Worm (Caenorhabditis elegans): ENCODE measurements around the gene T06D4.1.

Gene T06D4.1

ce11 chrII:3347940-3348610, 33.6 kb upstream of the T06D4.1 start, which contains the start of the genes F14D2.14 and bath-29:
TSS of gene F14D2.14 (minus strand) at chrII:3347990.
TSS of gene bath-29 (plus strand) at chrII:3348560.
- TF ChIP-seq lin-32 (GFP tag; optimal IDR thresholded peaks at IDR 0.05) (no peak), unc-120 (tag; optimal IDR thresholded peaks at IDR 0.05; ENCODE audit: poor library complexity, severe bottlenecking) (no peak), M03D4.4 (tag; optimal IDR thresholded peaks at IDR 0.05) (no peak), tbx-8 (GFP tag; optimal IDR thresholded peaks at IDR 0.05) (no peak), ceh-83 (GFP tag; optimal IDR thresholded peaks at IDR 0.05) (no peak), mls-2 (tag; optimal IDR thresholded peaks at IDR 0.05) (no peak), bed-3 (GFP tag; optimal IDR thresholded peaks at IDR 0.05) (no peak), snpc-4 (tag; optimal IDR thresholded peaks at IDR 0.05) (no peak), sptf-1 (tag; optimal IDR thresholded peaks at IDR 0.05) (no peak), zip-8 (tag; optimal IDR thresholded peaks at IDR 0.05) (no peak), unc-62 (GFP tag; optimal IDR thresholded peaks at IDR 0.05) (no peak), nhr-2 (tag; optimal IDR thresholded peaks at IDR 0.05) (no peak), sem-2 (GFP tag; optimal IDR thresholded peaks at IDR 0.05) (no peak), nhr-12 (tag; optimal IDR thresholded peaks at IDR 0.05) (no peak), blmp-1 (tag; optimal IDR thresholded peaks at IDR 0.05) (no peak), ztf-11 (tag; optimal IDR thresholded peaks at IDR 0.05) (no peak), ham-2 (GFP tag; optimal IDR thresholded peaks at IDR 0.05) (no peak), nhr-237 (tag; optimal IDR thresholded peaks at IDR 0.05) (no peak)

ce11 chrII:3349820-3350291, 31.8 kb upstream of the T06D4.1 start, which contains the start of gene F14D2.8:
TSS of gene F14D2.8 (minus strand) at chrII:3349870.
- TF ChIP-seq bed-3 (GFP tag; optimal IDR thresholded peaks at IDR 0.05) (no peak), nhr-76 (tag; optimal IDR thresholded peaks at IDR 0.05) (no peak), ztf-11 (tag; optimal IDR thresholded peaks at IDR 0.05) (no peak)

ce11 chrII:3358834-3359233, 22.8 kb upstream of the T06D4.1 start, which contains the start of the genes lido-14 and bath-27:
TSS of gene lido-14 (plus strand) at chrII:3359134.
TSS of gene bath-27 (plus strand) at chrII:3359139.
- TF ChIP-seq cnd-1 (tag; optimal IDR thresholded peaks at IDR 0.05), result no peak
- TF ChIP-seq mls-2 (tag; optimal IDR thresholded peaks at IDR 0.05), result no peak
- TF ChIP-seq nhr-76 (tag; optimal IDR thresholded peaks at IDR 0.05), result no peak
- no peak for TF ChIP-seq hlh-1 (tag; optimal IDR thresholded peaks at IDR 0.05)
- no peak for TF ChIP-seq nhr-28 (tag; optimal IDR thresholded peaks at IDR 0.05)
- no peak for TF ChIP-seq flh-1 (GFP tag; optimal IDR thresholded peaks at IDR 0.05)
- no peak for TF ChIP-seq unc-62 (GFP tag; optimal IDR thresholded peaks at IDR 0.05)
- TF ChIP-seq ham-2 (GFP tag; optimal IDR thresholded peaks at IDR 0.05), result no peak
- TF ChIP-seq nhr-12 (tag; optimal IDR thresholded peaks at IDR 0.05), result no peak

- TF ChIP-seq lin-32 (GFP tag; optimal IDR thresholded peaks at IDR 0.05) (no peak), cnd-1 (tag; optimal IDR thresholded peaks at IDR 0.05) (no peak), ces-1 (GFP tag; optimal IDR thresholded peaks at IDR 0.05) (no peak), drap-1 (GFP tag; optimal IDR thresholded peaks at IDR 0.05) (no peak), unc-120 (tag; optimal IDR thresholded peaks at IDR 0.05; ENCODE audit: poor library complexity, severe bottlenecking) (no peak), tbx-8 (GFP tag; optimal IDR thresholded peaks at IDR 0.05) (no peak), pha-4 (tag; optimal IDR thresholded peaks at IDR 0.05) (no peak), elt-1 (tag; optimal IDR thresholded peaks at IDR 0.05; ENCODE audit: borderline replicate concordance, insufficient read depth) (no peak), M03D4.4 (tag; optimal IDR thresholded peaks at IDR 0.05) (no peak), nhr-76 (tag; optimal IDR thresholded peaks at IDR 0.05) (no peak), snpc-4 (tag; optimal IDR thresholded peaks at IDR 0.05) (no peak), nhr-2 (tag; optimal IDR thresholded peaks at IDR 0.05) (no peak), unc-39 (tag; optimal IDR thresholded peaks at IDR 0.05) (no peak)
Observed at ce11 chrII:3367100-3367499, 14.5 kb upstream of the T06D4.1 start, which contains the start of gene Y49F6C.6. TSS of gene Y49F6C.6 (minus strand) at chrII:3367200.

ce11 chrII:3368097-3368496, 13.5 kb upstream of the T06D4.1 start, which contains the start of gene Y49F6C.7:
TSS of gene Y49F6C.7 (minus strand) at chrII:3368197.
- no peak for TF ChIP-seq hlh-1 (tag; optimal IDR thresholded peaks at IDR 0.05)
- TF ChIP-seq mab-5 (tag; optimal IDR thresholded peaks at IDR 0.05), result no peak
- TF ChIP-seq sem-2 (GFP tag; optimal IDR thresholded peaks at IDR 0.05), result no peak
- no peak for TF ChIP-seq lin-32 (GFP tag; optimal IDR thresholded peaks at IDR 0.05)
- TF ChIP-seq nhr-237 (tag; optimal IDR thresholded peaks at IDR 0.05), result no peak
- no peak for TF ChIP-seq elt-1 (tag; optimal IDR thresholded peaks at IDR 0.05; ENCODE audit: borderline replicate concordance, insufficient read depth)
- TF ChIP-seq ceh-39 (tag; optimal IDR thresholded peaks at IDR 0.05), result no peak
- TF ChIP-seq tbx-8 (GFP tag; optimal IDR thresholded peaks at IDR 0.05), result no peak
- no peak for TF ChIP-seq zip-8 (tag; optimal IDR thresholded peaks at IDR 0.05)
- TF ChIP-seq nhr-2 (tag; optimal IDR thresholded peaks at IDR 0.05), result no peak
